Fruit fly (Drosophila melanogaster) whole organism, pupa: ENCODE data around the gene CG2841.

ENCODE experiments used
- CG10348 ChIP-seq: fragments of 200-800 bp; sonication (Bioruptor generic); IDR thresholded peaks from 2 replicates; pipeline ENCODE4 v1.3.6; 2022; ENCODE audit warnings: missing biosample characterization, missing genetic modification characterization
- CG12605 ChIP-seq: fragments of 200-800 bp; sonication (Bioruptor generic); IDR thresholded peaks from 2 replicates; pipeline ENCODE4 v1.3.6; 2022; ENCODE audit warnings: missing biosample characterization, missing genetic modification characterization
- CG13204 ChIP-seq: fragments of 200-800 bp; sonication (Bioruptor generic); optimal IDR thresholded peaks from 2 replicates; lab custom pipeline; 2018; ENCODE audit warnings: missing biosample characterization, mild to moderate bottlenecking, missing genetic modification characterization, moderate library complexity
- CG14655 ChIP-seq: fragments of 200-800 bp; sonication (Bioruptor generic); optimal IDR thresholded peaks from 3 replicates; lab custom pipeline; 2017; ENCODE audit warnings: mild to moderate bottlenecking, missing biosample characterization, missing genetic modification reagents, missing genetic modification characterization
- CG34367 ChIP-seq: fragments of 200-800 bp; sonication (Bioruptor generic); optimal IDR thresholded peaks from 2 replicates; lab custom pipeline; 2018; ENCODE audit warnings: missing biosample characterization, mild to moderate bottlenecking, missing genetic modification characterization
- CG8159 ChIP-seq: fragments of 200-800 bp; sonication (Bioruptor generic); optimal IDR thresholded peaks from 3 replicates; lab custom pipeline; 2018; ENCODE audit warnings: missing biosample characterization, mild to moderate bottlenecking, missing genetic modification characterization, moderate library complexity
- Ets98B ChIP-seq: fragments of 200-800 bp; sonication (Bioruptor generic); IDR thresholded peaks from 2 replicates; pipeline ENCODE4 v1.3.6; 2022; ENCODE audit warnings: missing biosample characterization, missing genetic modification characterization
- Pif1A ChIP-seq: fragments of 200-800 bp; sonication (Bioruptor generic); optimal IDR thresholded peaks from 3 replicates; lab custom pipeline; 2016; ENCODE audit warnings: missing biosample characterization, missing genetic modification characterization
- Pif1B ChIP-seq: fragments of 200-800 bp; sonication (Bioruptor generic); optimal IDR thresholded peaks from 3 replicates; lab custom pipeline; 2016; ENCODE audit warnings: missing biosample characterization, missing genetic modification characterization
- Snoo ChIP-seq: fragments of 200-800 bp; sonication (Bioruptor generic); optimal IDR thresholded peaks from 3 replicates; lab custom pipeline; 2017; ENCODE audit warnings: missing biosample characterization, mild to moderate bottlenecking, missing genetic modification characterization, inconsistent platforms
- fd96Ca ChIP-seq: fragments of 200-800 bp; sonication (Bioruptor generic); IDR thresholded peaks from 3 replicates; pipeline ENCODE4 v1.3.6; 2022; ENCODE audit warnings: missing biosample characterization, missing genetic modification characterization

CG2841 gene

dm6 chrX:2295435-2296229, 70.5 kb downstream of the CG2841 start, which contains the start of gene Raf:
Gene Raf, plus strand, starts transcription at chrX:2295466.
- TF ChIP-seq Pif1B (GFP tag; lab: Kevin White, UChicago) (no peak), Snoo (tag; lab: Kevin White, UChicago) (no peak), CG34367 (tag; lab: Kevin White, UChicago) (no peak), Ets98B (GFP tag; lab: Robert Waterston, UW) (0 out of 2 replicates have a peak, but pooled peaks have one; percentile 54), Pif1A (GFP tag; lab: Kevin White, UChicago) (no peak), CG12605 (GFP tag; lab: Robert Waterston, UW) (peak; percentile 42; the same call in 1 of the 2 replicates), fd96Ca (GFP tag; lab: Robert Waterston, UW) (no peak), CG8159 (tag; lab: Kevin White, UChicago) (no peak), CG10348 (GFP tag; lab: Robert Waterston, UW) (no peak), CG13204 (GFP tag; lab: Kevin White, UChicago) (no peak), CG14655 (GFP tag; lab: Kevin White, UChicago) (no peak)
